Fruit fly (Drosophila melanogaster) whole organism, adult: ENCODE results near the gene CG14327.

ENCODE experiments used
- CG14711 ChIP-seq: fragments of 200-800 bp; sonication (Bioruptor generic); optimal IDR thresholded peaks from 2 replicates; lab custom pipeline; 2018; ENCODE audit warnings: missing biosample characterization, mild to moderate bottlenecking, missing genetic modification characterization, moderate library complexity
- CG1620 ChIP-seq: fragments of 200-800 bp; sonication (Bioruptor generic); optimal IDR thresholded peaks from 2 replicates; lab custom pipeline; 2016; ENCODE audit warnings: missing biosample characterization, missing genetic modification characterization
- CG5204 ChIP-seq: fragments of 200-800 bp; sonication (Bioruptor generic); optimal IDR thresholded peaks from 2 replicates; lab custom pipeline; 2016; ENCODE audit warnings: missing biosample characterization, missing genetic modification characterization
- CG7045 ChIP-seq: fragments of 200-800 bp; sonication (Bioruptor generic); optimal IDR thresholded peaks from 2 replicates; lab custom pipeline; 2017; ENCODE audit warnings: missing biosample characterization, mild to moderate bottlenecking, missing genetic modification characterization
- Clk ChIP-seq: fragments of 200-800 bp; sonication (Bioruptor generic); optimal IDR thresholded peaks from 2 replicates; lab custom pipeline; 2017; ENCODE audit warnings: missing biosample characterization, missing genetic modification characterization
- cic ChIP-seq: fragments of 200-800 bp; sonication (Bioruptor generic); optimal IDR thresholded peaks from 2 replicates; lab custom pipeline; 2017; ENCODE audit warnings: missing biosample characterization, mild to moderate bottlenecking, missing genetic modification characterization, moderate library complexity
- cnc ChIP-seq, 2 experiments: fragments of >200 bp; optimal IDR thresholded peaks; 2 replicates each; lab custom pipeline; 2017
- ovo ChIP-seq: fragments of 200-800 bp; sonication (Bioruptor generic); optimal IDR thresholded peaks from 2 replicates; lab custom pipeline; 2016; ENCODE audit warnings: missing biosample characterization, missing genetic modification characterization
- tj ChIP-seq: fragments of 200-800 bp; sonication (Bioruptor generic); optimal IDR thresholded peaks from 3 replicates; lab custom pipeline; 2017; ENCODE audit warnings: missing biosample characterization, mild to moderate bottlenecking, missing genetic modification characterization, moderate library complexity
- toe ChIP-seq: fragments of 200-800 bp; sonication (Bioruptor generic); optimal IDR thresholded peaks from 2 replicates; lab custom pipeline; 2016; ENCODE audit warnings: missing biosample characterization, missing genetic modification characterization

DNA sequence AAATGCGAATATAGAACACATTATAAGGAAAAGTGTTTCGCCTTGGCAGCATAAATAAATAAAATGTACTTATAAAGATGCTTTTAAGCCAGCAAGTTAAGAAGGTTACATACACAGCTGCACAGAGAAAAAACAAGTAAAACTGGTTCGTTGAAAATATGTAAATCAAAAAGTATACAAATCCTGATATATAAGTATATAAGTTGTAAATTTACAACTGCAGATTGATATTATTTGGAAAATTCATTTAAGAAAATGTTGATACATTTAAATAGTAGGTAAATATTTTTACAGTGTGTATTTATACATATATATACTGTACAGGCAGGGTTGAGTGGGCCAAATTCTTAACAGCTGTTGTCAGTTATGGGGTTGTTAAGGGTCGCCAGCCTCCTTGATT, 48.7 kb upstream of the CG14327 start:
- TF ChIP-seq CG14711 (tag; lab: Kevin White, UChicago) (no peak), toe (GFP tag; lab: Kevin White, UChicago) (no peak), CG5204 (GFP tag; lab: Kevin White, UChicago) (no peak), CG1620 (no peak), cic (GFP tag; lab: Kevin White, UChicago) (no peak), ovo (GFP tag; lab: Kevin White, UChicago) (no peak), Clk (GFP tag; lab: Kevin White, UChicago) (no peak), tj (GFP tag; lab: Kevin White, UChicago) (no peak), cnc (optimal IDR thresholded peaks at IDR 0.05; lab: Kevin White, UChicago) (no peak), CG7045 (GFP tag; lab: Kevin White, UChicago) (no peak)
